Fruit fly (Drosophila melanogaster) whole organism, embryonic: ENCODE results near the gene Cpr65Au.
A peak's percentile ranks its signal among the peaks of the same experiment; 100 is the strongest.

Experiments
- Bteb2 ChIP-seq: fragments of 200-800 bp; sonication (Bioruptor generic); optimal IDR thresholded peaks from 2 replicates; lab custom pipeline; 2016; ENCODE audit warnings: missing biosample characterization, missing genetic modification characterization
- CG10959 ChIP-seq: fragments of 200-800 bp; sonication (Bioruptor generic); IDR thresholded peaks from 2 replicates; pipeline ENCODE4 v1.3.6; 2022; ENCODE audit warnings: missing biosample characterization, missing genetic modification characterization
- CG12155 ChIP-seq: fragments of 200-800 bp; sonication (Bioruptor generic); optimal IDR thresholded peaks from 3 replicates; lab custom pipeline; 2016; ENCODE audit warnings: missing biosample characterization, missing genetic modification characterization
- CG15073 ChIP-seq: fragments of 200-800 bp; sonication (Bioruptor generic); optimal IDR thresholded peaks from 2 replicates; lab custom pipeline; 2016; ENCODE audit warnings: missing biosample characterization, missing genetic modification characterization
- CG16779 ChIP-seq: fragments of 200-800 bp; sonication (Bioruptor generic); IDR thresholded peaks from 2 replicates; pipeline ENCODE4 v1.3.6; 2022; ENCODE audit warnings: missing biosample characterization, missing genetic modification characterization
- CG18011 ChIP-seq: fragments of 200-800 bp; sonication (Bioruptor generic); optimal IDR thresholded peaks from 2 replicates; lab custom pipeline; 2017; ENCODE audit warnings: missing biosample characterization, missing genetic modification characterization, mild to moderate bottlenecking, moderate library complexity, missing genotype
- CG18262 ChIP-seq: fragments of 200-800 bp; optimal IDR thresholded peaks from 3 replicates; lab custom pipeline; 2019; ENCODE audit warnings: missing biosample characterization, mild to moderate bottlenecking, missing genetic modification characterization, moderate library complexity
- CG18599 ChIP-seq: fragments of 200-800 bp; sonication (Bioruptor generic); optimal IDR thresholded peaks from 3 replicates; lab custom pipeline; 2017; ENCODE audit warnings: missing biosample characterization, missing genetic modification characterization, mild to moderate bottlenecking, moderate library complexity, missing genetic modification reagents
- CG18619 ChIP-seq: fragments of 200-800 bp; sonication (Bioruptor generic); optimal IDR thresholded peaks from 3 replicates; lab custom pipeline; 2017; ENCODE audit warnings: missing biosample characterization, mild to moderate bottlenecking, missing genetic modification characterization
- CG2120 ChIP-seq: fragments of 200-800 bp; sonication (Bioruptor generic); optimal IDR thresholded peaks from 3 replicates; lab custom pipeline; 2016; ENCODE audit warnings: missing biosample characterization, missing genetic modification characterization
- CG2129 ChIP-seq: fragments of 200-800 bp; sonication (Bioruptor generic); IDR thresholded peaks from 2 replicates; pipeline ENCODE4 v1.3.6; 2022; ENCODE audit warnings: missing biosample characterization, missing genetic modification characterization; ENCODE audit not compliant: partially characterized antibody
- CG30431 ChIP-seq: fragments of 200-800 bp; sonication (Bioruptor generic); optimal IDR thresholded peaks from 2 replicates; lab custom pipeline; 2017; ENCODE audit warnings: missing biosample characterization, missing genetic modification characterization
- CG31441 ChIP-seq: fragments of 200-800 bp; sonication (Bioruptor generic); IDR thresholded peaks from 2 replicates; pipeline ENCODE4 v1.3.6; 2022; ENCODE audit warnings: missing biosample characterization, missing genetic modification characterization
- CG4328 ChIP-seq: fragments of 200-800 bp; sonication (Bioruptor generic); optimal IDR thresholded peaks from 3 replicates; lab custom pipeline; 2017; ENCODE audit warnings: missing biosample characterization, missing genetic modification reagents, missing genetic modification characterization
- CG6254 ChIP-seq: fragments of 200-800 bp; sonication (Bioruptor generic); optimal IDR thresholded peaks from 3 replicates; lab custom pipeline; 2017; ENCODE audit warnings: mild to moderate bottlenecking, missing biosample characterization, missing genetic modification reagents, missing genetic modification characterization
- CG6765 ChIP-seq: fragments of 200-800 bp; sonication (Bioruptor generic); optimal IDR thresholded peaks from 3 replicates; lab custom pipeline; 2017; ENCODE audit warnings: missing biosample characterization, mild to moderate bottlenecking, missing genetic modification characterization
- CG8281 ChIP-seq: fragments of 200-800 bp; sonication (Bioruptor generic); optimal IDR thresholded peaks from 2 replicates; lab custom pipeline; 2018; ENCODE audit warnings: missing biosample characterization, mild to moderate bottlenecking, missing genetic modification characterization, moderate library complexity
- CG9215 ChIP-seq: fragments of 200-800 bp; sonication (Bioruptor generic); IDR thresholded peaks from 2 replicates; pipeline ENCODE4 v1.3.6; 2022; ENCODE audit warnings: missing biosample characterization, missing genetic modification characterization
- CG9609 ChIP-seq: fragments of 200-800 bp; sonication (Bioruptor generic); optimal IDR thresholded peaks from 3 replicates; lab custom pipeline; 2016; ENCODE audit warnings: missing biosample characterization, missing genetic modification characterization
- Dref ChIP-seq: fragments of 200-800 bp; sonication (Bioruptor generic); IDR thresholded peaks from 2 replicates; pipeline ENCODE4 v1.3.6; 2022; ENCODE audit warnings: missing biosample characterization, missing genetic modification characterization
- ERR ChIP-seq: fragments of 200-800 bp; sonication (Bioruptor generic); optimal IDR thresholded peaks from 2 replicates; lab custom pipeline; 2016; ENCODE audit warnings: missing biosample characterization, missing genetic modification characterization
- Eip74EF ChIP-seq, 2 experiments: fragments of 200-800 bp in 1 of 2; fragments of >200 bp in 1 of 2; sonication (Bioruptor generic) in 1 of 2; optimal IDR thresholded peaks; 2 replicates each; lab custom pipeline; 2017 to 2019; ENCODE audit warnings: missing biosample characterization in 2 of 2, missing genetic modification characterization in 2 of 2, mild to moderate bottlenecking in 1 of 2, moderate library complexity in 1 of 2
- Ets65A ChIP-seq: fragments of 200-800 bp; sonication (Bioruptor generic); peaks from one replicate; lab custom pipeline; 2016; ENCODE audit warnings: missing biosample characterization, missing genetic modification characterization
- HLHmδ ChIP-seq: fragments of 200-800 bp; sonication (Bioruptor generic); optimal IDR thresholded peaks from 2 replicates; lab custom pipeline; 2018; ENCODE audit warnings: missing biosample characterization, mild to moderate bottlenecking, missing genetic modification characterization, moderate library complexity
- Hmr ChIP-seq: fragments of 200-800 bp; sonication (Bioruptor generic); optimal IDR thresholded peaks from 3 replicates; lab custom pipeline; 2017; ENCODE audit warnings: mild to moderate bottlenecking, missing biosample characterization, missing genetic modification reagents, missing genetic modification characterization
- Hr39 ChIP-seq: fragments of >200 bp; optimal IDR thresholded peaks from 2 replicates; lab custom pipeline; 2017
- Kr ChIP-seq: fragments of 200-800 bp; sonication (Bioruptor generic); optimal IDR thresholded peaks from 2 replicates; lab custom pipeline; 2017; ENCODE audit warnings: missing biosample characterization, mild to moderate bottlenecking, missing genetic modification characterization
- Mes4 ChIP-seq: fragments of 200-800 bp; sonication (Bioruptor generic); optimal IDR thresholded peaks from 2 replicates; lab custom pipeline; 2016; ENCODE audit warnings: missing biosample characterization, missing genetic modification characterization
- Oaz ChIP-seq: fragments of 200-800 bp; sonication (Bioruptor generic); IDR thresholded peaks from 2 replicates; pipeline ENCODE4 v1.3.6; 2022; ENCODE audit warnings: missing biosample characterization, missing genetic modification characterization
- Rx ChIP-seq: fragments of 200-800 bp; sonication (Bioruptor generic); IDR thresholded peaks from 2 replicates; pipeline ENCODE4 v1.3.6; 2022; ENCODE audit warnings: missing biosample characterization, missing genetic modification characterization
- Sry-β ChIP-seq: fragments of 200-800 bp; sonication (Bioruptor generic); optimal IDR thresholded peaks from 2 replicates; lab custom pipeline; 2018; ENCODE audit warnings: missing biosample characterization, mild to moderate bottlenecking, missing genetic modification characterization, moderate library complexity
- TFAM ChIP-seq: fragments of 200-800 bp; sonication (Bioruptor generic); optimal IDR thresholded peaks from 2 replicates; lab custom pipeline; 2017; ENCODE audit warnings: missing biosample characterization, missing genetic modification characterization, inconsistent platforms
- Tbp ChIP-seq: fragments of >200 bp; optimal IDR thresholded peaks from 2 replicates; lab custom pipeline; 2018; ENCODE audit warnings: missing biosample characterization, missing genetic modification characterization
- Usf ChIP-seq: fragments of 200-800 bp; sonication (Bioruptor generic); optimal IDR thresholded peaks from 2 replicates; lab custom pipeline; 2017; ENCODE audit warnings: missing genotype, missing biosample characterization, missing genetic modification characterization
- Xrp1 ChIP-seq: fragments of 200-800 bp; sonication (Bioruptor generic); IDR thresholded peaks from 2 replicates; pipeline ENCODE4 v1.3.6; 2022; ENCODE audit warnings: missing biosample characterization, missing genetic modification characterization
- bcd ChIP-seq: fragments of 200-800 bp; sonication (Bioruptor generic); optimal IDR thresholded peaks from 2 replicates; lab custom pipeline; 2017; ENCODE audit warnings: missing biosample characterization, mild to moderate bottlenecking, missing genetic modification characterization
- cas ChIP-seq: fragments of 200-800 bp; sonication (Bioruptor generic); IDR thresholded peaks from 2 replicates; pipeline ENCODE4 v1.3.6; 2022; ENCODE audit warnings: missing biosample characterization, missing genetic modification characterization
- crp ChIP-seq, 2 experiments: fragments of 200-800 bp; sonication (Bioruptor generic); optimal IDR thresholded peaks; 2 replicates in 1 of 2; 3 replicates in 1 of 2; lab custom pipeline; 2017; ENCODE audit warnings: missing biosample characterization in 2 of 2, missing genetic modification characterization in 2 of 2, mild to moderate bottlenecking in 1 of 2, moderate library complexity in 1 of 2
- dimm ChIP-seq: fragments of 200-800 bp; sonication (Bioruptor generic); IDR thresholded peaks from 2 replicates; pipeline ENCODE4 v1.3.6; 2022; ENCODE audit warnings: missing biosample characterization, missing genetic modification characterization
- dmrt99B ChIP-seq: fragments of 200-800 bp; sonication (Bioruptor generic); optimal IDR thresholded peaks from 2 replicates; lab custom pipeline; 2018; ENCODE audit warnings: missing biosample characterization, mild to moderate bottlenecking, missing genetic modification characterization, moderate library complexity
- en ChIP-seq: fragments of 200-800 bp; sonication (Bioruptor generic); optimal IDR thresholded peaks from 2 replicates; lab custom pipeline; 2016; ENCODE audit warnings: missing biosample characterization, missing genetic modification characterization
- exex ChIP-seq: fragments of 200-800 bp; sonication (Bioruptor generic); optimal IDR thresholded peaks from 4 replicates; lab custom pipeline; 2018; ENCODE audit warnings: missing biosample characterization, mild to moderate bottlenecking, missing genetic modification characterization, moderate library complexity
- her ChIP-seq: fragments of 200-800 bp; sonication (Bioruptor generic); optimal IDR thresholded peaks from 2 replicates; lab custom pipeline; 2016; ENCODE audit warnings: missing biosample characterization, missing genetic modification characterization
- kni ChIP-seq: fragments of 200-800 bp; sonication (Bioruptor generic); optimal IDR thresholded peaks from 3 replicates; lab custom pipeline; 2017; ENCODE audit warnings: mild to moderate bottlenecking, missing biosample characterization, missing genetic modification reagents, missing genetic modification characterization
- lilli ChIP-seq: fragments of 200-800 bp; sonication (Bioruptor generic); optimal IDR thresholded peaks from 3 replicates; lab custom pipeline; 2016; ENCODE audit warnings: missing biosample characterization, missing genetic modification characterization
- mirr ChIP-seq: fragments of 200-800 bp; sonication (Bioruptor generic); optimal IDR thresholded peaks from 3 replicates; lab custom pipeline; 2018; ENCODE audit warnings: missing biosample characterization, mild to moderate bottlenecking, missing genetic modification characterization
- mld ChIP-seq: fragments of 200-800 bp; sonication (Bioruptor generic); IDR thresholded peaks from 3 replicates; pipeline ENCODE4 v1.3.6; 2022; ENCODE audit warnings: missing biosample characterization, missing genetic modification characterization; ENCODE audit not compliant: partially characterized antibody
- odd ChIP-seq: fragments of 200-800 bp; sonication (Bioruptor generic); optimal IDR thresholded peaks from 2 replicates; lab custom pipeline; 2017; ENCODE audit warnings: missing biosample characterization, mild to moderate bottlenecking, missing genetic modification characterization
- pb ChIP-seq: fragments of 200-800 bp; sonication (Bioruptor generic); optimal IDR thresholded peaks from 3 replicates; lab custom pipeline; 2016; ENCODE audit warnings: missing biosample characterization, missing genetic modification characterization
- unpg ChIP-seq: fragments of 200-800 bp; sonication (Bioruptor generic); optimal IDR thresholded peaks from 3 replicates; lab custom pipeline; 2018; ENCODE audit warnings: missing biosample characterization, mild to moderate bottlenecking, missing genetic modification characterization, moderate library complexity
- wek ChIP-seq: fragments of 200-800 bp; sonication (Bioruptor generic); optimal IDR thresholded peaks from 3 replicates; lab custom pipeline; 2018; ENCODE audit warnings: missing biosample characterization, mild to moderate bottlenecking, missing genetic modification characterization, moderate library complexity
- yki ChIP-seq: fragments of >200 bp; optimal IDR thresholded peaks from 3 replicates; lab custom pipeline; 2018

Gene Cpr65Au

DNA sequence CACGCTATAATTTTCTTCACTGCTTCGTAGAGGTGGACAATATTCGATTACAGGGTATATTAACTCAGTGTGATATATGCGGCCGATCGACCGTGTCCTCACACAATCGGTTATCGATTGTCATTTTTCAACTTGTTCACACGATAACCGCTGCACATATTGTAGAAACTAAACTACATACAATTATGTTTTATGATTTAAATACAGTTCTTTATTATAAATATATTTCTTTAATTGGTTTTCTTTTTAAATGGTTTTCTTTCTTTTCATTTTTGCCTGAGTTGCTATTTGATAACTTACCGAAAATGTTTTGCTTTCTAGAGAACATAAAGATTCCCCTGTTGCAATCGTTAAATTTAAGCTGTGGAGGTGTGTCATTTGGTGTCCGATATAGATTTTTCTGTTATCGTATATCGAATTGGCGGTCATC, 41.9 kb upstream of the Cpr65Au start, which contains the start of the genes fmt and CG7376 (continued):
- TF ChIP-seq CG2120 (GFP tag; lab: Kevin White, UChicago) (peak; percentile 43), Eip74EF (GFP tag; optimal IDR thresholded peaks at IDR 0.05; lab: Kevin White, UChicago) (no peak), CG18619 (GFP tag; lab: Kevin White, UChicago) (no peak), her (GFP tag; lab: Kevin White, UChicago) (no peak), odd (GFP tag; lab: Kevin White, UChicago) (no peak), en (GFP tag; lab: Kevin White, UChicago) (no peak), unpg (GFP tag; lab: Kevin White, UChicago) (no peak), CG18599 (GFP tag; lab: Kevin White, UChicago) (no peak), Ets65A (GFP tag; lab: Kevin White, UChicago) (peak; percentile 42), TFAM (GFP tag; lab: Kevin White, UChicago) (no peak), Rx (GFP tag; lab: Robert Waterston, UW) (no peak), Kr (no peak), CG2129 (no peak), CG16779 (GFP tag; lab: Robert Waterston, UW) (no peak), Sry-β (GFP tag; lab: Kevin White, UChicago) (no peak), CG15073 (no peak), crp (GFP tag; optimal IDR thresholded peaks at IDR 0.05; lab: Kevin White, UChicago) (no peak), CG12155 (peak; percentile 49), Hr39 (lab: Kevin White, UChicago) (no peak), kni (no peak), dimm (GFP tag; lab: Robert Waterston, UW) (no peak), pb (GFP tag; lab: Kevin White, UChicago) (no peak), yki (no peak), Mes4 (GFP tag; lab: Kevin White, UChicago) (no peak), Xrp1 (no peak), Usf (no peak), exex (tag; lab: Kevin White, UChicago) (no peak), HLHmδ (GFP tag; lab: Kevin White, UChicago) (no peak), CG18262 (no peak), Tbp (GFP tag; lab: Kevin White, UChicago) (no peak), dmrt99B (tag; lab: Kevin White, UChicago) (no peak), CG8281 (tag; lab: Kevin White, UChicago) (no peak), mirr (GFP tag; lab: Kevin White, UChicago) (no peak), Hmr (GFP tag; lab: Kevin White, UChicago) (no peak), CG4328 (GFP tag; lab: Kevin White, UChicago) (peak; percentile 11), cas (GFP tag; lab: Robert Waterston, UW) (no peak), Oaz (GFP tag; lab: Robert Waterston, UW) (no peak), bcd (GFP tag; lab: Kevin White, UChicago) (no peak), CG6765 (GFP tag; lab: Kevin White, UChicago) (no peak), CG10959 (GFP tag; lab: Robert Waterston, UW) (no peak), CG18011 (GFP tag; lab: Kevin White, UChicago) (no peak), CG30431 (GFP tag; lab: Kevin White, UChicago) (no peak), mld (GFP tag; lab: Robert Waterston, UW) (peak; percentile 61; the same call in 2 of the 3 replicates), CG9609 (GFP tag; lab: Kevin White, UChicago) (no peak), wek (GFP tag; lab: Kevin White, UChicago) (no peak), lilli (GFP tag; lab: Kevin White, UChicago) (peak; percentile 34), Dref (GFP tag; lab: Robert Waterston, UW) (peak; percentile 88), Bteb2 (GFP tag; lab: Kevin White, UChicago) (no peak), ERR (no peak), CG9215 (GFP tag; lab: Robert Waterston, UW) (no peak), CG6254 (GFP tag; lab: Kevin White, UChicago) (no peak), CG31441 (GFP tag; lab: Robert Waterston, UW) (no peak)
